Worm (Caenorhabditis elegans) whole organism, L1 larva: ENCODE results near the gene M117.4.

Experiments
- C04F5.9 ChIP-seq: sonication (generic microtip); optimal IDR thresholded peaks from 2 replicates; lab custom pipeline; 2016; ENCODE audit warnings: missing genetic modification characterization, missing compliant biosample characterization
- C16A3.4 ChIP-seq: fragments of 150-350 bp; optimal IDR thresholded peaks from 2 replicates; lab custom pipeline; 2014; ENCODE audit warnings: missing biosample characterization, missing genetic modification characterization
- F16B12.6 ChIP-seq: fragments of 150-350 bp; optimal IDR thresholded peaks from 2 replicates; lab custom pipeline; 2014; ENCODE audit warnings: missing biosample characterization, missing genetic modification characterization
- ama-1 ChIP-seq: fragments of 150-350 bp; optimal IDR thresholded peaks from 2 replicates; lab custom pipeline; 2014
- blmp-1 ChIP-seq: fragments of 150-350 bp; optimal IDR thresholded peaks from 2 replicates; lab custom pipeline; 2014; ENCODE audit warnings: missing biosample characterization, missing genetic modification characterization
- ceh-82 ChIP-seq, 3 experiments: fragments of 150-350 bp in 1 of 3; sonication (generic microtip) in 2 of 3; optimal IDR thresholded peaks; 2 replicates each; lab custom pipeline; 2014 to 2017; ENCODE audit warnings: missing biosample characterization in 3 of 3, missing genetic modification characterization in 3 of 3
- ceh-88 ChIP-seq: fragments of 200-800 bp; sonication (Bioruptor generic); IDR thresholded peaks from 2 replicates; pipeline ENCODE4 v1.3.6; 2022; ENCODE audit warnings: missing genetic modification characterization, missing compliant biosample characterization
- ceh-90 ChIP-seq: sonication (generic microtip); optimal IDR thresholded peaks from 2 replicates; lab custom pipeline; 2016; ENCODE audit warnings: missing genetic modification characterization, missing compliant biosample characterization
- dpl-1 ChIP-seq, 3 experiments: fragments of 150-350 bp in 2 of 3; sonication (generic microtip) in 1 of 3; optimal IDR thresholded peaks; 2 replicates each; lab custom pipeline; 2014 to 2017; ENCODE audit warnings: missing biosample characterization in 3 of 3, missing genetic modification characterization in 3 of 3, missing genetic modification reagents in 3 of 3
- dsc-1 ChIP-seq: sonication (generic microtip); optimal IDR thresholded peaks from 2 replicates; lab custom pipeline; 2016; ENCODE audit warnings: mild to moderate bottlenecking, missing genetic modification characterization, missing compliant biosample characterization
- efl-3 ChIP-seq: fragments of 200-800 bp; sonication (Bioruptor generic); optimal IDR thresholded peaks from 2 replicates; lab custom pipeline; 2018; ENCODE audit warnings: mild to moderate bottlenecking, missing genetic modification characterization, missing compliant biosample characterization
- egl-13 ChIP-seq: sonication (generic microtip); optimal IDR thresholded peaks from 2 replicates; lab custom pipeline; 2016; ENCODE audit warnings: missing genotype, missing genetic modification reagents, missing genetic modification characterization, missing compliant biosample characterization
- egl-27 ChIP-seq, 2 experiments: fragments of 150-350 bp in 1 of 2; sonication (generic microtip); optimal IDR thresholded peaks; 3 replicates each; lab custom pipeline; 2017 to 2018; ENCODE audit warnings: missing biosample characterization in 2 of 2, missing genetic modification characterization in 2 of 2, missing genetic modification reagents in 2 of 2
- elt-2 ChIP-seq: sonication (generic microtip); optimal IDR thresholded peaks from 2 replicates; lab custom pipeline; 2016; ENCODE audit warnings: missing genetic modification characterization, mild to moderate bottlenecking, inconsistent platforms, missing compliant biosample characterization, missing genetic modification reagents
- elt-3 ChIP-seq, 6 experiments: fragments of 150-350 bp in 1 of 6; sonication (generic microtip); optimal IDR thresholded peaks; 2 replicates each; lab custom pipeline; 2017 to 2018; ENCODE audit warnings: missing biosample characterization in 6 of 6, missing genetic modification characterization in 6 of 6, inconsistent platforms in 1 of 6
- fkh-10 ChIP-seq: sonication (generic microtip); optimal IDR thresholded peaks from 2 replicates; lab custom pipeline; 2017; ENCODE audit warnings: missing biosample characterization, missing genetic modification reagents, missing genetic modification characterization
- hlh-17 ChIP-seq: fragments of 200-800 bp; sonication (Bioruptor generic); optimal IDR thresholded peaks from 2 replicates; lab custom pipeline; 2018; ENCODE audit warnings: missing genetic modification characterization, mild to moderate bottlenecking, missing compliant biosample characterization, moderate library complexity, borderline replicate concordance
- hlh-4 ChIP-seq: sonication (generic microtip); optimal IDR thresholded peaks from 2 replicates; lab custom pipeline; 2016; ENCODE audit warnings: mild to moderate bottlenecking, missing genetic modification characterization, missing compliant biosample characterization
- hpl-2 ChIP-seq: fragments of 150-350 bp; optimal IDR thresholded peaks from 2 replicates; lab custom pipeline; 2014; ENCODE audit warnings: missing biosample characterization, missing genetic modification reagents, missing genetic modification characterization
- jun-1 ChIP-seq: fragments of 150-350 bp; optimal IDR thresholded peaks from 2 replicates; lab custom pipeline; 2014; ENCODE audit warnings: missing biosample characterization, missing genetic modification reagents, missing genetic modification characterization
- lin-13 ChIP-seq: fragments of 150-350 bp; optimal IDR thresholded peaks from 2 replicates; lab custom pipeline; 2014; ENCODE audit warnings: missing biosample characterization, missing genetic modification reagents, missing genetic modification characterization
- lin-14 ChIP-seq: fragments of 200-800 bp; sonication (Bioruptor generic); optimal IDR thresholded peaks from 2 replicates; lab custom pipeline; 2018; ENCODE audit warnings: mild to moderate bottlenecking, missing genetic modification characterization, moderate library complexity, missing compliant biosample characterization
- lsy-2 ChIP-seq, 2 experiments: fragments of 150-350 bp; optimal IDR thresholded peaks; 2 replicates each; lab custom pipeline; 2014; ENCODE audit warnings: missing biosample characterization in 2 of 2, missing genetic modification characterization in 2 of 2
- mab-9 ChIP-seq: fragments of 200-800 bp; sonication (Bioruptor generic); IDR thresholded peaks from 2 replicates; pipeline ENCODE4 v1.3.6; 2022; ENCODE audit warnings: missing genetic modification reagents, missing genetic modification characterization, missing compliant biosample characterization
- mef-2 ChIP-seq: fragments of 150-350 bp; optimal IDR thresholded peaks from 2 replicates; lab custom pipeline; 2014; ENCODE audit warnings: missing biosample characterization, missing genetic modification characterization
- nhr-12 ChIP-seq: sonication (generic microtip); optimal IDR thresholded peaks from 2 replicates; lab custom pipeline; 2017; ENCODE audit warnings: missing biosample characterization, missing genetic modification characterization
- nhr-19 ChIP-seq: fragments of 200-800 bp; sonication (Bioruptor generic); conservative IDR thresholded peaks from 2 replicates; pipeline ENCODE4 v1.3.6; 2022; ENCODE audit warnings: missing genetic modification characterization, missing compliant biosample characterization
- nhr-20 ChIP-seq: sonication (generic microtip); optimal IDR thresholded peaks from 2 replicates; lab custom pipeline; 2016; ENCODE audit warnings: mild to moderate bottlenecking, missing genetic modification characterization, missing compliant biosample characterization
- nhr-237 ChIP-seq: fragments of 150-350 bp; optimal IDR thresholded peaks from 2 replicates; lab custom pipeline; 2014; ENCODE audit warnings: missing biosample characterization, missing genetic modification characterization
- nhr-28 ChIP-seq: fragments of 150-350 bp; optimal IDR thresholded peaks from 2 replicates; lab custom pipeline; 2014; ENCODE audit warnings: missing biosample characterization, missing genetic modification characterization
- nhr-71 ChIP-seq: sonication (generic microtip); optimal IDR thresholded peaks from 2 replicates; lab custom pipeline; 2016; ENCODE audit warnings: mild to moderate bottlenecking, missing genetic modification characterization, moderate library complexity, missing compliant biosample characterization
- nhr-76 ChIP-seq: sonication (generic microtip); optimal IDR thresholded peaks from 2 replicates; lab custom pipeline; 2017; ENCODE audit warnings: missing biosample characterization, missing genetic modification characterization
- nhr-77 ChIP-seq: fragments of 150-350 bp; optimal IDR thresholded peaks from 2 replicates; lab custom pipeline; 2014; ENCODE audit warnings: missing biosample characterization, missing genetic modification characterization
- nhr-84 ChIP-seq: sonication (generic microtip); optimal IDR thresholded peaks from 2 replicates; lab custom pipeline; 2017; ENCODE audit warnings: missing biosample characterization, missing genetic modification characterization
- nhr-85 ChIP-seq: sonication (generic microtip); peaks from one replicate; lab custom pipeline; 2016; ENCODE audit warnings: missing genetic modification characterization, inconsistent platforms, missing compliant biosample characterization
- nhr-90 ChIP-seq: sonication (generic microtip); optimal IDR thresholded peaks from 2 replicates; lab custom pipeline; 2016; ENCODE audit warnings: mild to moderate bottlenecking, missing genetic modification characterization, missing compliant biosample characterization; ENCODE audit not compliant: poor library complexity
- pax-3 ChIP-seq: fragments of 200-800 bp; sonication (Bioruptor generic); optimal IDR thresholded peaks from 2 replicates; lab custom pipeline; 2018; ENCODE audit warnings: mild to moderate bottlenecking, missing genetic modification characterization, moderate library complexity, missing compliant biosample characterization
- pqm-1 ChIP-seq: sonication (generic microtip); optimal IDR thresholded peaks from 3 replicates; lab custom pipeline; 2017; ENCODE audit warnings: missing biosample characterization, missing genetic modification characterization
- skn-1 ChIP-seq: fragments of 150-350 bp; optimal IDR thresholded peaks from 2 replicates; lab custom pipeline; 2014; ENCODE audit warnings: missing biosample characterization, missing genetic modification characterization
- snpc-4 ChIP-seq: fragments of 150-350 bp; optimal IDR thresholded peaks from 2 replicates; lab custom pipeline; 2014; ENCODE audit warnings: missing biosample characterization, missing genetic modification characterization
- snu-23 ChIP-seq: sonication (generic microtip); optimal IDR thresholded peaks from 2 replicates; lab custom pipeline; 2016; ENCODE audit warnings: missing genetic modification characterization, missing compliant biosample characterization
- tbx-2 ChIP-seq: sonication (generic microtip); optimal IDR thresholded peaks from 2 replicates; lab custom pipeline; 2016; ENCODE audit warnings: missing genetic modification characterization, missing compliant biosample characterization
- tlp-1 ChIP-seq: fragments of 150-350 bp; optimal IDR thresholded peaks from 2 replicates; lab custom pipeline; 2014; ENCODE audit warnings: missing biosample characterization, missing genetic modification characterization
- unc-30 ChIP-seq: sonication (generic microtip); optimal IDR thresholded peaks from 2 replicates; lab custom pipeline; 2017; ENCODE audit warnings: missing biosample characterization, missing genetic modification characterization
- unc-86 ChIP-seq: sonication (generic microtip); optimal IDR thresholded peaks from 2 replicates; lab custom pipeline; 2016; ENCODE audit warnings: missing genetic modification characterization, missing compliant biosample characterization
- vab-15 ChIP-seq: sonication (generic microtip); optimal IDR thresholded peaks from 2 replicates; lab custom pipeline; 2017; ENCODE audit warnings: missing genotype, mild to moderate bottlenecking, missing genetic modification characterization, missing compliant biosample characterization
- xbp-1 ChIP-seq: sonication (generic microtip); optimal IDR thresholded peaks from 2 replicates; lab custom pipeline; 2016; ENCODE audit warnings: missing genetic modification characterization, missing compliant biosample characterization
- zag-1 ChIP-seq: fragments of 150-350 bp; optimal IDR thresholded peaks from 2 replicates; lab custom pipeline; 2014; ENCODE audit warnings: missing biosample characterization, missing genetic modification characterization

Gene M117.4

ce11 chrIV:11809708-11810114 lies 23.6 kb downstream of the M117.4 start (continued):
- peak; percentile 28 for TF ChIP-seq skn-1 (tag; lab: Kevin White, UChicago)
- TF ChIP-seq pax-3 (tag; lab: Kevin White, UChicago), result no peak
- TF ChIP-seq xbp-1, result peak; percentile 55
- peak; percentile 76 for TF ChIP-seq zag-1 (tag; lab: Kevin White, UChicago)
- TF ChIP-seq jun-1 (tag; lab: Kevin White, UChicago), result peak; percentile 42
- no peak for TF ChIP-seq nhr-28 (tag; lab: Kevin White, UChicago)

- TF ChIP-seq ceh-82 (tag; optimal IDR thresholded peaks at IDR 0.05; lab: Kevin White, UChicago) (no peak), nhr-19 (GFP tag; lab: Robert Waterston, UW) (no peak), C04F5.9 (no peak), nhr-71 (tag; lab: Kevin White, UChicago) (no peak), tbx-2 (tag; lab: Kevin White, UChicago) (no peak), nhr-85 (peak; percentile 62), dsc-1 (tag; lab: Kevin White, UChicago) (no peak), lsy-2 (tag; optimal IDR thresholded peaks at IDR 0.05; lab: Kevin White, UChicago) (peak in 1 of 2 experiments; percentile 23), hlh-4 (tag; lab: Kevin White, UChicago) (no peak), mab-9 (GFP tag; lab: Robert Waterston, UW) (no peak), nhr-90 (tag; lab: Kevin White, UChicago) (no peak), unc-86 (no peak), skn-1 (tag; lab: Kevin White, UChicago) (no peak), tlp-1 (tag; lab: Kevin White, UChicago) (no peak), nhr-20 (tag; lab: Kevin White, UChicago) (peak; percentile 49), lin-14 (GFP tag; lab: Kevin White, UChicago) (peak; percentile 7), blmp-1 (peak; percentile 69), nhr-237 (tag; lab: Kevin White, UChicago) (no peak), elt-3 (tag; optimal IDR thresholded peaks at IDR 0.05; lab: Kevin White, UChicago) (peak in 5 of 6 experiments; percentile 27 to 66 (median 53))
Observed at ce11 chrIV:11809047-11809446, 24.3 kb downstream of the M117.4 start.

ce11 chrIV:11804053-11804452 lies 29.3 kb downstream of the M117.4 start, which contains the start of gene H01G02.1:
H01G02.1 (minus strand) TSS chrIV:11804153.
- TF ChIP-seq egl-27 (tag; optimal IDR thresholded peaks at IDR 0.05; lab: Kevin White, UChicago), result no peak
- no peak for TF ChIP-seq snpc-4 (tag; lab: Kevin White, UChicago)
- no peak for TF ChIP-seq dpl-1 (GFP tag; optimal IDR thresholded peaks at IDR 0.05; lab: Kevin White, UChicago)
- TF ChIP-seq F16B12.6 (tag; lab: Kevin White, UChicago), result no peak
- TF ChIP-seq nhr-84 (tag; lab: Kevin White, UChicago), result no peak
- no peak for TF ChIP-seq zag-1 (tag; lab: Kevin White, UChicago)
- no peak for TF ChIP-seq ama-1
- no peak for TF ChIP-seq nhr-19 (GFP tag; lab: Robert Waterston, UW)
- TF ChIP-seq lin-14 (GFP tag; lab: Kevin White, UChicago), result no peak
- no peak for TF ChIP-seq nhr-237 (tag; lab: Kevin White, UChicago)
- no peak for TF ChIP-seq jun-1 (tag; lab: Kevin White, UChicago)
- no peak for TF ChIP-seq snu-23 (GFP tag; lab: Kevin White, UChicago)
- TF ChIP-seq lin-13 (GFP tag; lab: Kevin White, UChicago), result no peak
- no peak for TF ChIP-seq nhr-12 (tag; lab: Kevin White, UChicago)
- no peak for TF ChIP-seq pqm-1 (tag; lab: Kevin White, UChicago)
- no peak for TF ChIP-seq nhr-90 (tag; lab: Kevin White, UChicago)
- TF ChIP-seq egl-13 (tag; lab: Kevin White, UChicago), result no peak
- no peak for TF ChIP-seq ceh-82 (tag; optimal IDR thresholded peaks at IDR 0.05; lab: Kevin White, UChicago)

ce11 chrIV:11803044-11803443 lies 30.3 kb downstream of the M117.4 start, which contains the start of gene H01G02.4:
H01G02.4 (minus strand) TSS chrIV:11803144.
- no peak for TF ChIP-seq efl-3 (GFP tag; lab: Kevin White, UChicago)
- no peak for TF ChIP-seq mef-2
- no peak for TF ChIP-seq hlh-17 (GFP tag; lab: Kevin White, UChicago)
- TF ChIP-seq mab-9 (GFP tag; lab: Robert Waterston, UW), result no peak
- no peak for TF ChIP-seq nhr-77 (tag; lab: Kevin White, UChicago)
- no peak for TF ChIP-seq unc-30 (tag; lab: Kevin White, UChicago)
- no peak for TF ChIP-seq ceh-88 (GFP tag; lab: Robert Waterston, UW)
- TF ChIP-seq hpl-2 (GFP tag; lab: Kevin White, UChicago), result no peak
- TF ChIP-seq nhr-76, result no peak
- no peak for TF ChIP-seq vab-15 (tag; lab: Kevin White, UChicago)
- TF ChIP-seq tbx-2 (tag; lab: Kevin White, UChicago), result no peak
- TF ChIP-seq fkh-10, result no peak
- no peak for TF ChIP-seq ceh-90 (tag; lab: Kevin White, UChicago)
- TF ChIP-seq elt-2, result no peak
- no peak for TF ChIP-seq C16A3.4
- TF ChIP-seq nhr-237 (tag; lab: Kevin White, UChicago), result no peak
